Worm (Caenorhabditis elegans): ENCODE data around the gene aptf-4.

ce11 chrII:8627907-8628306, 37.1 kb downstream of the aptf-4 start:
- no peak for TF ChIP-seq dao-5 (tag; optimal IDR thresholded peaks at IDR 0.05)
- TF ChIP-seq W03F9.2 (tag; optimal IDR thresholded peaks at IDR 0.05), result no peak
- no peak for TF ChIP-seq him-1 (tag; optimal IDR thresholded peaks at IDR 0.05)
